Fruit fly (Drosophila melanogaster): Measurements from ENCODE around the gene CG43702.

CG43702 gene

DNA sequence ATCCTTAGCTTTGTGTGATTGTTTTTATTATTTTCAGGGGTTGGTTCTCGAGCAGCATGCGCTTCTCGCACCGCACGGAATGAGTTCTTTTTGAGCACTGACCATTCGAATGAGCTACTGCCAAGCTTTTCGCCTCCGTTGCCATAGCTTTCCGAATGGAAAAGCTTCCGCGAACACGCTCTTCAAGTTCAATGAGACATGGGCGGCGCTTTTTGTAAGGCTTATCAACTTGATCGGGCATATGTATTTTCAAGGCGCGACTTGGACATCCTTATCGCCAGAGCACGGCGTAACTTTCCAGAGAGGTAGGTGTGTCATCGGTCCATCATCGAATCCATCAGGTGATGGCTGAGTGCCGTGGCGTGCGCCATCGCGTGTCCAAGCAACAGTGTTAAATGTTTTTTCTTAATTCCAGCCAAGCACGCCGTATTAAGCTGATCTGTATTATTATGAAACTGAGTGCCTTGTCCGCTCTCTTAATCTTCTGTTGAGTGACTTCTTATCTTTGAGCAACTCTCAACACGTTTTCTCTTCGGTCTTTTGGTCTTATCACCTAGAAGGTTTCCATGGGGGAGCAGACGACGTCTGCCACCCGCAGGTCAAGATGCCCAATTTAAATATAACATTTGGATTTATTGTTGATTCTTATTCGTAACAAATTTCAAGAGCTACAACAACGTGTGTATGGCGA lies 18.5 kb upstream of the CG43702 start, which contains the start of gene AcCoAS:
Gene AcCoAS (minus strand): TSS at position 368 of the 691 bp plus-strand sequence.
- TF ChIP-seq cnc (optimal IDR thresholded peaks at IDR 0.05) (no peak), ovo (GFP tag; optimal IDR thresholded peaks at IDR 0.05) (no peak), cic (GFP tag; optimal IDR thresholded peaks at IDR 0.05) (peak; percentile 87), CG11617 (GFP tag; optimal IDR thresholded peaks at IDR 0.05) (peak; percentile 58), Clk (GFP tag; optimal IDR thresholded peaks at IDR 0.05) (no peak), CG33017 (tag; optimal IDR thresholded peaks at IDR 0.05) (peak; percentile 84), Hr96 (GFP tag; optimal IDR thresholded peaks at IDR 0.05) (peak; percentile 45), CG7045 (GFP tag; optimal IDR thresholded peaks at IDR 0.05) (peak; percentile 64), pad (GFP tag; optimal IDR thresholded peaks at IDR 0.05) (peak; percentile 51), kay (GFP tag; ENCODE audit: borderline replicate concordance) (peak; percentile 96), Mnt (GFP tag; optimal IDR thresholded peaks at IDR 0.05) (peak; percentile 66), toe (GFP tag; optimal IDR thresholded peaks at IDR 0.05) (no peak), tj (GFP tag; optimal IDR thresholded peaks at IDR 0.05) (peak; percentile 8), bab1 (GFP tag; optimal IDR thresholded peaks at IDR 0.05) (peak; percentile 66), CG1620 (GFP tag; optimal IDR thresholded peaks at IDR 0.05) (peak; percentile 18), Crg-1 (GFP tag; optimal IDR thresholded peaks at IDR 0.05) (peak; percentile 74), CG14711 (tag; optimal IDR thresholded peaks at IDR 0.05) (peak; percentile 51), CG7101 (tag; optimal IDR thresholded peaks at IDR 0.05) (peak; percentile 72), CG12768 (GFP tag; optimal IDR thresholded peaks at IDR 0.05) (peak; percentile 81), CG5204 (GFP tag; optimal IDR thresholded peaks at IDR 0.05) (no peak)

- no peak for TF ChIP-seq Hr96 (GFP tag; optimal IDR thresholded peaks at IDR 0.05)
- TF ChIP-seq cic (GFP tag; optimal IDR thresholded peaks at IDR 0.05), result peak; percentile 53
- TF ChIP-seq Crg-1 (GFP tag; optimal IDR thresholded peaks at IDR 0.05), result no peak
- no peak for TF ChIP-seq toe (GFP tag; optimal IDR thresholded peaks at IDR 0.05)
- TF ChIP-seq Mnt (GFP tag; optimal IDR thresholded peaks at IDR 0.05), result peak; percentile 37
- no peak for TF ChIP-seq pad (GFP tag; optimal IDR thresholded peaks at IDR 0.05)
- TF ChIP-seq Clk (GFP tag; optimal IDR thresholded peaks at IDR 0.05), result no peak
- TF ChIP-seq CG7101 (tag; optimal IDR thresholded peaks at IDR 0.05), result peak; percentile 29
Measured at dm6 chr3L:21280996-21281691, 17.3 kb upstream of the CG43702 start, which contains the start of gene ppl. Gene ppl (minus strand): TSS chr3L:21281506.

DNA sequence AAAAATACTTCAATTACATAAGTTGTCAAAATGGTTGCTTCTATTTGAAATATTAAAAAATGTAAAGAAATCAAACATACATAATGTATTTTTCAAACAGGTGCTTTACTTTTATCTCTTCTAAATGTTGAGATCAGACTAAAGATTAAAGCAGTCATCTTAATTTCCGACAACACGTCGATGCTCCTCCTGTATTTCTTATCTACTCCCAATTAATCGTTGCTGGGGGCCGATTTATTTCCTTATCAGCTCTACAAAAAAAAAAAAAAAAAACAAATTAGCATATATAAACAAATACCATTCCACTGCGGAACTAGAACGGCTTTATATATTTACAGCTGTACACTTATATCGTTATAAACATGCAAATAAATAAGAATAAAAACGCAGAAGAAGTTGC lies 16.8 kb upstream of the CG43702 start:
- TF ChIP-seq ovo (GFP tag; optimal IDR thresholded peaks at IDR 0.05), result no peak
- TF ChIP-seq CG7101 (tag; optimal IDR thresholded peaks at IDR 0.05), result no peak
- no peak for TF ChIP-seq cnc (optimal IDR thresholded peaks at IDR 0.05)
- no peak for TF ChIP-seq cic (GFP tag; optimal IDR thresholded peaks at IDR 0.05)
- no peak for TF ChIP-seq Crg-1 (GFP tag; optimal IDR thresholded peaks at IDR 0.05)

DNA sequence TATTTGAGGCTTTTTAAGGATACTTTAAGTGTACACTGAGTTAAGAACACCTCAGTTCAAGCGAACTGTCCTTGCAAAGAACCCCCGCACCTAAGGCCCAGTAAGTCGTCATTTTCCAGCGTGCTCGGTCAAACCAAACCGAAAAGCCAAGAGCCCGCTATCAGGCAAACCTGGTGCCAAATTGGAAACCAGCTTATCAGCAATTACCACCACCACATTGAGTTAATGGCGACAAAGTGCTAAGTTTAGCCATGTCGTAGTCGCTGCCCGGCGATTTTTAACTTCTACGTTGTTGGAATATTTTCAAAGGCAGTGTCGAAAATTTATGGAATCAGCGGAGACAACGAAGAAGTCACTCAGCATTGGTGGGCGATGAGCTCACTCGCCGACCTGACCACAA lies 15.7 kb upstream of the CG43702 start:
- TF ChIP-seq CG1620 (GFP tag; optimal IDR thresholded peaks at IDR 0.05) (no peak), tj (GFP tag; optimal IDR thresholded peaks at IDR 0.05) (no peak), CG7045 (GFP tag; optimal IDR thresholded peaks at IDR 0.05) (no peak), Crg-1 (GFP tag; optimal IDR thresholded peaks at IDR 0.05) (no peak), CG33017 (tag; optimal IDR thresholded peaks at IDR 0.05) (no peak), CG12768 (GFP tag; optimal IDR thresholded peaks at IDR 0.05) (no peak), CG11617 (GFP tag; optimal IDR thresholded peaks at IDR 0.05) (no peak), CG5204 (GFP tag; optimal IDR thresholded peaks at IDR 0.05) (no peak), cic (GFP tag; optimal IDR thresholded peaks at IDR 0.05) (no peak), toe (GFP tag; optimal IDR thresholded peaks at IDR 0.05) (no peak), pad (GFP tag; optimal IDR thresholded peaks at IDR 0.05) (no peak), bab1 (GFP tag; optimal IDR thresholded peaks at IDR 0.05) (no peak), CG7101 (tag; optimal IDR thresholded peaks at IDR 0.05) (no peak), Clk (GFP tag; optimal IDR thresholded peaks at IDR 0.05) (no peak), Hr96 (GFP tag; optimal IDR thresholded peaks at IDR 0.05) (no peak), Mnt (GFP tag; optimal IDR thresholded peaks at IDR 0.05) (no peak), CG14711 (tag; optimal IDR thresholded peaks at IDR 0.05) (no peak), kay (GFP tag; ENCODE audit: borderline replicate concordance) (no peak), ovo (GFP tag; optimal IDR thresholded peaks at IDR 0.05) (no peak), cnc (optimal IDR thresholded peaks at IDR 0.05) (no peak)

- TF ChIP-seq bab1 (GFP tag; optimal IDR thresholded peaks at IDR 0.05), result no peak
- TF ChIP-seq toe (GFP tag; optimal IDR thresholded peaks at IDR 0.05), result no peak
- no peak for TF ChIP-seq CG7101 (tag; optimal IDR thresholded peaks at IDR 0.05)
- TF ChIP-seq tj (GFP tag; optimal IDR thresholded peaks at IDR 0.05), result no peak
- TF ChIP-seq CG5204 (GFP tag; optimal IDR thresholded peaks at IDR 0.05), result no peak
- no peak for TF ChIP-seq CG1620 (GFP tag; optimal IDR thresholded peaks at IDR 0.05)
- TF ChIP-seq CG7045 (GFP tag; optimal IDR thresholded peaks at IDR 0.05), result no peak
- no peak for TF ChIP-seq CG14711 (tag; optimal IDR thresholded peaks at IDR 0.05)
- TF ChIP-seq Mnt (GFP tag; optimal IDR thresholded peaks at IDR 0.05), result no peak
- TF ChIP-seq CG33017 (tag; optimal IDR thresholded peaks at IDR 0.05), result no peak
- TF ChIP-seq cnc (optimal IDR thresholded peaks at IDR 0.05), result no peak
- TF ChIP-seq Clk (GFP tag; optimal IDR thresholded peaks at IDR 0.05), result no peak
- TF ChIP-seq Hr96 (GFP tag; optimal IDR thresholded peaks at IDR 0.05), result no peak
- TF ChIP-seq CG12768 (GFP tag; optimal IDR thresholded peaks at IDR 0.05), result no peak
- TF ChIP-seq CG11617 (GFP tag; optimal IDR thresholded peaks at IDR 0.05), result no peak
Measured at dm6 chr3L:21283795-21284194, 14.7 kb upstream of the CG43702 start.
